Fruit fly (Drosophila melanogaster): Measurements from ENCODE around the gene CG7131.

The CG7131 gene

dm6 chr3R:18280866-18281473 lies 7.6 kb downstream of the CG7131 start (continued):
- TF ChIP-seq Max (GFP tag; optimal IDR thresholded peaks at IDR 0.05) (no peak), NC2α (GFP tag; optimal IDR thresholded peaks at IDR 0.05) (no peak), CG8359 (GFP tag; optimal IDR thresholded peaks at IDR 0.05; ENCODE audit: borderline replicate concordance) (no peak), ttk (GFP tag; IDR thresholded peaks at IDR 0.05) (no peak), mirr (GFP tag; optimal IDR thresholded peaks at IDR 0.05) (peak; percentile 26), Chrac-16 (GFP tag; optimal IDR thresholded peaks at IDR 0.05) (no peak), vvl (GFP tag; IDR thresholded peaks at IDR 0.05) (no peak), Sox102F (GFP tag; optimal IDR thresholded peaks at IDR 0.05) (no peak), grn (GFP tag; optimal IDR thresholded peaks at IDR 0.05) (peak; percentile 64), CG42726 (GFP tag; IDR thresholded peaks at IDR 0.05; ENCODE audit: partially characterized antibody) (no peak), D19A (tag; optimal IDR thresholded peaks at IDR 0.05) (no peak), vnd (GFP tag; IDR thresholded peaks at IDR 0.05; ENCODE audit: partially characterized antibody) (no peak), CG4424 (GFP tag; optimal IDR thresholded peaks at IDR 0.05) (no peak), onecut (GFP tag; IDR thresholded peaks at IDR 0.05) (no peak), Fer3 (tag; optimal IDR thresholded peaks at IDR 0.05) (no peak), CG7839 (tag; optimal IDR thresholded peaks at IDR 0.05) (no peak), Bteb2 (GFP tag; optimal IDR thresholded peaks at IDR 0.05) (no peak), CG11696 (GFP tag; IDR thresholded peaks at IDR 0.05) (no peak), Spps (tag; optimal IDR thresholded peaks at IDR 0.05) (no peak), lab (GFP tag; optimal IDR thresholded peaks at IDR 0.05) (no peak), Doc3 (GFP tag; IDR thresholded peaks at IDR 0.05; ENCODE audit: partially characterized antibody) (no peak), HHEX (GFP tag; optimal IDR thresholded peaks at IDR 0.05) (no peak), gfzf (GFP tag; optimal IDR thresholded peaks at IDR 0.05) (no peak)

- TF ChIP-seq CG17186 (GFP tag; optimal IDR thresholded peaks at IDR 0.05) (no peak), Neu2 (GFP tag; optimal IDR thresholded peaks at IDR 0.05; ENCODE audit: borderline replicate concordance) (no peak), CG8924 (tag; optimal IDR thresholded peaks at IDR 0.05) (no peak), GATAe (GFP tag; conservative IDR thresholded peaks at IDR 0.05) (no peak), gro (GFP tag; optimal IDR thresholded peaks at IDR 0.05) (peak; percentile 7), Chrac-16 (GFP tag; optimal IDR thresholded peaks at IDR 0.05) (no peak), CG6254 (GFP tag; optimal IDR thresholded peaks at IDR 0.05) (no peak), sob (GFP tag; IDR thresholded peaks at IDR 0.05) (no peak), lmd (GFP tag; IDR thresholded peaks at IDR 0.05) (no peak), CG10462 (GFP tag; optimal IDR thresholded peaks at IDR 0.05) (no peak), exex (tag; optimal IDR thresholded peaks at IDR 0.05) (peak; percentile 40), fd3F (GFP tag; optimal IDR thresholded peaks at IDR 0.05) (no peak), CG6683 (GFP tag; optimal IDR thresholded peaks at IDR 0.05) (no peak), sc (optimal IDR thresholded peaks at IDR 0.05) (no peak), sc (GFP tag; optimal IDR thresholded peaks at IDR 0.05) (no peak), klu (GFP tag; IDR thresholded peaks at IDR 0.05) (no peak), ara (GFP tag; IDR thresholded peaks at IDR 0.05) (no peak), chn (GFP tag; optimal IDR thresholded peaks at IDR 0.05) (no peak), tgo (GFP tag; IDR thresholded peaks at IDR 0.05) (no peak), CG1792 (GFP tag; optimal IDR thresholded peaks at IDR 0.05) (no peak), CG17912 (GFP tag; optimal IDR thresholded peaks at IDR 0.05) (no peak), ERR (GFP tag; optimal IDR thresholded peaks at IDR 0.05) (no peak), BtbVII (GFP tag; optimal IDR thresholded peaks at IDR 0.05) (no peak), peb (GFP tag; IDR thresholded peaks at IDR 0.05) (no peak), mirr (GFP tag; optimal IDR thresholded peaks at IDR 0.05) (peak; percentile 2), Mes4 (GFP tag; optimal IDR thresholded peaks at IDR 0.05) (no peak), Usf (GFP tag; optimal IDR thresholded peaks at IDR 0.05) (no peak), CG9797 (GFP tag; optimal IDR thresholded peaks at IDR 0.05) (no peak), CG15479 (GFP tag; optimal IDR thresholded peaks at IDR 0.05) (no peak), sd (tag; optimal IDR thresholded peaks at IDR 0.05) (peak; percentile 62)
Observed at dm6 chr3R:18280133-18280532, 8.4 kb downstream of the CG7131 start.

Measured in whole organism, embryonic.